Fruit fly (Drosophila melanogaster): Measurements from ENCODE around the gene Pde9.

Gene Pde9

dm6 chrX:12895114-12895723 is 1.9 kb downstream of the Pde9 start:
- no peak for TF ChIP-seq CrebA (GFP tag; optimal IDR thresholded peaks at IDR 0.05; ENCODE audit: borderline replicate concordance)
- TF ChIP-seq Hnf4 (GFP tag; optimal IDR thresholded peaks at IDR 0.05) = no peak
- no peak for TF ChIP-seq usp (GFP tag; optimal IDR thresholded peaks at IDR 0.05)
- peak; percentile 44 for TF ChIP-seq psq (GFP tag; optimal IDR thresholded peaks at IDR 0.05)
- TF ChIP-seq CG32264 (GFP tag; optimal IDR thresholded peaks at IDR 0.05) = no peak
- TF ChIP-seq fru (GFP tag; optimal IDR thresholded peaks at IDR 0.05) = peak; percentile 43
- peak; percentile 41 for TF ChIP-seq h (GFP tag; optimal IDR thresholded peaks at IDR 0.05)
- no peak for TF ChIP-seq dsf (GFP tag; optimal IDR thresholded peaks at IDR 0.05; ENCODE audit: borderline replicate concordance)
- TF ChIP-seq pan (optimal IDR thresholded peaks at IDR 0.05) = no peak
- TF ChIP-seq OdsH (GFP tag; optimal IDR thresholded peaks at IDR 0.05) = peak; percentile 34
- TF ChIP-seq ey (GFP tag; optimal IDR thresholded peaks at IDR 0.05) = peak; percentile 42
- TF ChIP-seq Dfd (GFP tag; optimal IDR thresholded peaks at IDR 0.05) = no peak
- no peak for TF ChIP-seq tai (GFP tag; optimal IDR thresholded peaks at IDR 0.05)
- no peak for TF ChIP-seq Hr78 (GFP tag; optimal IDR thresholded peaks at IDR 0.05)
- TF ChIP-seq br (GFP tag; optimal IDR thresholded peaks at IDR 0.05) = no peak
- peak; percentile 61 for TF ChIP-seq rgr (GFP tag; optimal IDR thresholded peaks at IDR 0.05)
- no peak for TF ChIP-seq Hr83 (GFP tag; optimal IDR thresholded peaks at IDR 0.05; ENCODE audit: poor library complexity, severe bottlenecking)
- no peak for TF ChIP-seq jim (GFP tag; optimal IDR thresholded peaks at IDR 0.05)
- TF ChIP-seq Jra (GFP tag; optimal IDR thresholded peaks at IDR 0.05) = no peak
- TF ChIP-seq Sp1 (GFP tag; optimal IDR thresholded peaks at IDR 0.05) = no peak
- no peak for TF ChIP-seq HLH106 (tag; optimal IDR thresholded peaks at IDR 0.05)
- no peak for TF ChIP-seq CG9705 (GFP tag; optimal IDR thresholded peaks at IDR 0.05)
- TF ChIP-seq Vsx2 (GFP tag; optimal IDR thresholded peaks at IDR 0.05; ENCODE audit: partially characterized antibody) = no peak
- no peak for TF ChIP-seq Myc (optimal IDR thresholded peaks at IDR 0.05)
- TF ChIP-seq brk (GFP tag; optimal IDR thresholded peaks at IDR 0.05) = no peak
- TF ChIP-seq GATAd (GFP tag; optimal IDR thresholded peaks at IDR 0.05) = no peak
- TF ChIP-seq foxo (GFP tag; optimal IDR thresholded peaks at IDR 0.05) = peak in 1 of 2 experiments; percentile 43
- TF ChIP-seq N (GFP tag; optimal IDR thresholded peaks at IDR 0.05) = no peak
- TF ChIP-seq Rel (GFP tag; optimal IDR thresholded peaks at IDR 0.05) = no peak
- TF ChIP-seq Rel (tag; optimal IDR thresholded peaks at IDR 0.05) = peak; percentile 46
- no peak for TF ChIP-seq Abd-B (GFP tag; optimal IDR thresholded peaks at IDR 0.05)
- no peak for TF ChIP-seq dmrt93B (GFP tag; optimal IDR thresholded peaks at IDR 0.05)
- TF ChIP-seq Dif (GFP tag; optimal IDR thresholded peaks at IDR 0.05; ENCODE audit: partially characterized antibody) = peak; percentile 36
- TF ChIP-seq sv (GFP tag; optimal IDR thresholded peaks at IDR 0.05) = no peak
- TF ChIP-seq woc (GFP tag; optimal IDR thresholded peaks at IDR 0.05) = no peak
- no peak for TF ChIP-seq lola (GFP tag; optimal IDR thresholded peaks at IDR 0.05)
- peak; percentile 45 to 71 for TF ChIP-seq dl (GFP tag; optimal IDR thresholded peaks at IDR 0.05; ENCODE audit: insufficient read depth in 1 of 2, partially characterized antibody in 2 of 2)

- TF ChIP-seq CG9705 (GFP tag; optimal IDR thresholded peaks at IDR 0.05) (no peak), lola (GFP tag; optimal IDR thresholded peaks at IDR 0.05) (no peak), Dfd (GFP tag; optimal IDR thresholded peaks at IDR 0.05) (no peak), Vsx2 (GFP tag; optimal IDR thresholded peaks at IDR 0.05; ENCODE audit: partially characterized antibody) (no peak), br (GFP tag; optimal IDR thresholded peaks at IDR 0.05) (no peak), foxo (GFP tag; optimal IDR thresholded peaks at IDR 0.05) (no peak), woc (GFP tag; optimal IDR thresholded peaks at IDR 0.05) (no peak), pan (optimal IDR thresholded peaks at IDR 0.05) (no peak), Sp1 (GFP tag; optimal IDR thresholded peaks at IDR 0.05) (no peak), ey (GFP tag; optimal IDR thresholded peaks at IDR 0.05) (no peak), h (GFP tag; optimal IDR thresholded peaks at IDR 0.05) (no peak), sv (GFP tag; optimal IDR thresholded peaks at IDR 0.05) (no peak)
Observed at dm6 chrX:12893969-12894368, 3.2 kb downstream of the Pde9 start.
